Fruit fly (Drosophila melanogaster) whole organism, embryonic: ENCODE measurements around the gene Mpcp2.

Experiments used
- ATbp ChIP-seq: fragments of 200-800 bp; sonication (Bioruptor generic); optimal IDR thresholded peaks from 2 replicates; lab custom pipeline; 2017; ENCODE audit warnings: missing biosample characterization, mild to moderate bottlenecking, missing genetic modification characterization, missing genetic modification reagents
- Ada2b ChIP-seq: fragments of 200-800 bp; sonication (Bioruptor generic); IDR thresholded peaks from 2 replicates; pipeline ENCODE4 v1.3.6; 2022; ENCODE audit warnings: missing biosample characterization, missing genetic modification characterization
- CG10366 ChIP-seq: fragments of 200-800 bp; sonication (Bioruptor generic); IDR thresholded peaks from 2 replicates; pipeline ENCODE4 v1.3.6; 2022; ENCODE audit warnings: missing biosample characterization, missing genetic modification characterization
- CG10462 ChIP-seq: fragments of 200-800 bp; sonication (Bioruptor generic); optimal IDR thresholded peaks from 2 replicates; lab custom pipeline; 2016; ENCODE audit warnings: missing biosample characterization, missing genetic modification characterization
- CG10565 ChIP-seq: fragments of 200-800 bp; sonication (Bioruptor generic); optimal IDR thresholded peaks from 3 replicates; lab custom pipeline; 2016; ENCODE audit warnings: missing biosample characterization, mild to moderate bottlenecking, missing genetic modification characterization
- CG11456 ChIP-seq: fragments of 200-800 bp; sonication (Bioruptor generic); IDR thresholded peaks from 3 replicates; pipeline ENCODE4 v1.3.6; 2022; ENCODE audit warnings: missing biosample characterization, missing genetic modification characterization
- CG11695 ChIP-seq: fragments of 200-800 bp; sonication (Bioruptor generic); IDR thresholded peaks from 3 replicates; pipeline ENCODE4 v1.3.6; 2022; ENCODE audit warnings: missing biosample characterization, missing genetic modification characterization
- CG13624 ChIP-seq: fragments of 200-800 bp; sonication (Bioruptor generic); optimal IDR thresholded peaks from 2 replicates; lab custom pipeline; 2016; ENCODE audit warnings: missing biosample characterization, missing genetic modification characterization
- CG15011 ChIP-seq: fragments of 200-800 bp; sonication (Bioruptor generic); optimal IDR thresholded peaks from 3 replicates; lab custom pipeline; 2018; ENCODE audit warnings: missing biosample characterization, mild to moderate bottlenecking, missing genetic modification characterization
- CG1647 ChIP-seq: fragments of 200-800 bp; sonication (Bioruptor generic); optimal IDR thresholded peaks from 3 replicates; lab custom pipeline; 2016; ENCODE audit warnings: missing biosample characterization, missing genetic modification characterization
- CG17328 ChIP-seq: fragments of 200-800 bp; sonication (Bioruptor generic); IDR thresholded peaks from 2 replicates; pipeline ENCODE4 v1.3.6; 2022; ENCODE audit warnings: missing biosample characterization, missing genetic modification characterization
- CG30020 ChIP-seq: fragments of 200-800 bp; optimal IDR thresholded peaks from 2 replicates; lab custom pipeline; 2019; ENCODE audit warnings: missing biosample characterization, mild to moderate bottlenecking, missing genetic modification characterization, moderate library complexity
- CG31224 ChIP-seq: fragments of 200-800 bp; sonication (Bioruptor generic); IDR thresholded peaks from 2 replicates; pipeline ENCODE4 v1.3.6; 2022; ENCODE audit warnings: missing biosample characterization, missing genetic modification characterization
- CG31388 ChIP-seq: fragments of 200-800 bp; sonication (Bioruptor generic); optimal IDR thresholded peaks from 2 replicates; lab custom pipeline; 2016; ENCODE audit warnings: missing biosample characterization, missing genetic modification characterization
- CG32772 ChIP-seq: fragments of 200-800 bp; sonication (Bioruptor generic); IDR thresholded peaks from 2 replicates; pipeline ENCODE4 v1.3.6; 2022; ENCODE audit warnings: missing biosample characterization, missing genetic modification characterization
- CG33213 ChIP-seq: fragments of 200-800 bp; sonication (Bioruptor generic); optimal IDR thresholded peaks from 3 replicates; lab custom pipeline; 2016; ENCODE audit warnings: missing biosample characterization, missing genetic modification characterization
- CG4424 ChIP-seq: fragments of 200-800 bp; sonication (Bioruptor generic); optimal IDR thresholded peaks from 3 replicates; lab custom pipeline; 2016; ENCODE audit warnings: missing biosample characterization, missing genetic modification characterization
- CG4854 ChIP-seq: fragments of 200-800 bp; sonication (Bioruptor generic); optimal IDR thresholded peaks from 2 replicates; lab custom pipeline; 2016; ENCODE audit warnings: missing biosample characterization, missing genetic modification characterization, inconsistent platforms
- CG6654 ChIP-seq: fragments of 200-800 bp; sonication (Bioruptor generic); optimal IDR thresholded peaks from 2 replicates; lab custom pipeline; 2017; ENCODE audit warnings: missing biosample characterization, mild to moderate bottlenecking, missing genetic modification characterization
- CG6683 ChIP-seq: fragments of 200-800 bp; sonication (Bioruptor generic); optimal IDR thresholded peaks from 2 replicates; lab custom pipeline; 2017; ENCODE audit warnings: missing biosample characterization, mild to moderate bottlenecking, missing genetic modification characterization, missing genetic modification reagents
- CG8089 ChIP-seq: fragments of 200-800 bp; sonication (Bioruptor generic); optimal IDR thresholded peaks from 3 replicates; lab custom pipeline; 2016; ENCODE audit warnings: missing biosample characterization, missing genetic modification characterization
- CG8359 ChIP-seq: fragments of 200-800 bp; sonication (Bioruptor generic); optimal IDR thresholded peaks from 2 replicates; lab custom pipeline; 2017; ENCODE audit warnings: missing biosample characterization, mild to moderate bottlenecking, missing genetic modification characterization, borderline replicate concordance
- CG8388 ChIP-seq: fragments of 200-800 bp; sonication (Bioruptor generic); optimal IDR thresholded peaks from 2 replicates; lab custom pipeline; 2019; ENCODE audit warnings: missing biosample characterization, mild to moderate bottlenecking, missing genetic modification characterization, moderate library complexity
- CG9215 ChIP-seq: fragments of 200-800 bp; sonication (Bioruptor generic); IDR thresholded peaks from 2 replicates; pipeline ENCODE4 v1.3.6; 2022; ENCODE audit warnings: missing biosample characterization, missing genetic modification characterization
- CG9817 ChIP-seq: fragments of 200-800 bp; sonication (Bioruptor generic); optimal IDR thresholded peaks from 2 replicates; lab custom pipeline; 2018; ENCODE audit warnings: missing biosample characterization, mild to moderate bottlenecking, missing genetic modification characterization, moderate library complexity
- Dip2 ChIP-seq: fragments of 200-800 bp; sonication (Bioruptor generic); IDR thresholded peaks from 2 replicates; pipeline ENCODE4 v1.3.6; 2022; ENCODE audit warnings: missing biosample characterization, missing genetic modification characterization
- Doc3 ChIP-seq: fragments of 200-800 bp; sonication (Bioruptor generic); IDR thresholded peaks from 3 replicates; pipeline ENCODE4 v1.3.6; 2022; ENCODE audit warnings: missing biosample characterization, missing genetic modification characterization; ENCODE audit not compliant: partially characterized antibody
- ERR ChIP-seq: fragments of 200-800 bp; sonication (Bioruptor generic); optimal IDR thresholded peaks from 2 replicates; lab custom pipeline; 2016; ENCODE audit warnings: missing biosample characterization, missing genetic modification characterization
- Eip74EF ChIP-seq, 2 experiments: fragments of 200-800 bp in 1 of 2; fragments of >200 bp in 1 of 2; sonication (Bioruptor generic) in 1 of 2; optimal IDR thresholded peaks; 2 replicates each; lab custom pipeline; 2017 to 2019; ENCODE audit warnings: missing biosample characterization in 2 of 2, missing genetic modification characterization in 2 of 2, mild to moderate bottlenecking in 1 of 2, moderate library complexity in 1 of 2
- HmgD ChIP-seq: fragments of 200-800 bp; sonication (Bioruptor generic); optimal IDR thresholded peaks from 3 replicates; lab custom pipeline; 2016; ENCODE audit warnings: missing biosample characterization, missing genetic modification characterization
- Mes4 ChIP-seq: fragments of 200-800 bp; sonication (Bioruptor generic); optimal IDR thresholded peaks from 2 replicates; lab custom pipeline; 2016; ENCODE audit warnings: missing biosample characterization, missing genetic modification characterization
- Neu2 ChIP-seq: fragments of 200-800 bp; sonication (Bioruptor generic); optimal IDR thresholded peaks from 3 replicates; lab custom pipeline; 2016; ENCODE audit warnings: missing biosample characterization, missing genetic modification characterization, borderline replicate concordance
- PHDP ChIP-seq: fragments of 200-800 bp; sonication (Bioruptor generic); optimal IDR thresholded peaks from 3 replicates; lab custom pipeline; 2018; ENCODE audit warnings: missing biosample characterization, mild to moderate bottlenecking, missing genetic modification characterization, moderate library complexity
- Sin3A ChIP-seq: fragments of >200 bp; optimal IDR thresholded peaks from 2 replicates; lab custom pipeline; 2018
- btn ChIP-seq: fragments of 200-800 bp; sonication (Bioruptor generic); optimal IDR thresholded peaks from 2 replicates; lab custom pipeline; 2016; ENCODE audit warnings: missing biosample characterization, missing genetic modification characterization
- caup ChIP-seq: fragments of 200-800 bp; sonication (Bioruptor generic); optimal IDR thresholded peaks from 3 replicates; lab custom pipeline; 2017; ENCODE audit warnings: missing biosample characterization, mild to moderate bottlenecking, missing genetic modification characterization, moderate library complexity; ENCODE audit not compliant: severe bottlenecking
- chn ChIP-seq: fragments of 200-800 bp; sonication (Bioruptor generic); optimal IDR thresholded peaks from 2 replicates; lab custom pipeline; 2016; ENCODE audit warnings: missing biosample characterization, missing genetic modification characterization
- dmrt99B ChIP-seq: fragments of 200-800 bp; sonication (Bioruptor generic); optimal IDR thresholded peaks from 2 replicates; lab custom pipeline; 2018; ENCODE audit warnings: missing biosample characterization, mild to moderate bottlenecking, missing genetic modification characterization, moderate library complexity
- gce ChIP-seq: fragments of 200-800 bp; sonication (Bioruptor generic); IDR thresholded peaks from 3 replicates; pipeline ENCODE4 v1.3.6; 2022; ENCODE audit warnings: missing biosample characterization, missing genetic modification characterization
- h ChIP-seq: fragments of >200 bp; optimal IDR thresholded peaks from 2 replicates; lab custom pipeline; 2017
- her ChIP-seq: fragments of 200-800 bp; sonication (Bioruptor generic); optimal IDR thresholded peaks from 2 replicates; lab custom pipeline; 2016; ENCODE audit warnings: missing biosample characterization, missing genetic modification characterization
- jigr1 ChIP-seq: fragments of 200-800 bp; sonication (Bioruptor generic); IDR thresholded peaks from 3 replicates; pipeline ENCODE4 v1.3.6; 2022; ENCODE audit warnings: missing biosample characterization, missing genetic modification characterization
- nom ChIP-seq: fragments of 200-800 bp; sonication (Bioruptor generic); optimal IDR thresholded peaks from 2 replicates; lab custom pipeline; 2017; ENCODE audit warnings: missing biosample characterization, missing genetic modification characterization, mild to moderate bottlenecking, moderate library complexity, missing genetic modification reagents
- pnt ChIP-seq: fragments of 200-800 bp; sonication (Bioruptor generic); optimal IDR thresholded peaks from 3 replicates; lab custom pipeline; 2016; ENCODE audit warnings: missing biosample characterization, missing genetic modification characterization
- pum ChIP-seq: fragments of 200-800 bp; sonication (Bioruptor generic); optimal IDR thresholded peaks from 2 replicates; lab custom pipeline; 2016; ENCODE audit warnings: missing biosample characterization, missing genetic modification characterization
- repo ChIP-seq: fragments of 200-800 bp; sonication (Bioruptor generic); optimal IDR thresholded peaks from 2 replicates; lab custom pipeline; 2016; ENCODE audit warnings: missing biosample characterization, missing genetic modification characterization
- sisA ChIP-seq: fragments of 200-800 bp; sonication (Bioruptor generic); IDR thresholded peaks from 2 replicates; pipeline ENCODE4 v1.3.6; 2022; ENCODE audit warnings: missing biosample characterization, missing genetic modification characterization
- so ChIP-seq: fragments of 200-800 bp; sonication (Bioruptor generic); IDR thresholded peaks from 3 replicates; pipeline ENCODE4 v1.3.6; 2022; ENCODE audit warnings: missing biosample characterization, missing genetic modification characterization
- sqz ChIP-seq: fragments of 200-800 bp; sonication (Bioruptor generic); optimal IDR thresholded peaks from 3 replicates; lab custom pipeline; 2018; ENCODE audit warnings: missing biosample characterization, mild to moderate bottlenecking, missing genetic modification characterization
- stwl ChIP-seq: fragments of 200-800 bp; sonication (Bioruptor generic); optimal IDR thresholded peaks from 3 replicates; lab custom pipeline; 2018; ENCODE audit warnings: missing biosample characterization, mild to moderate bottlenecking, missing genetic modification characterization, moderate library complexity
- tap ChIP-seq: fragments of 200-800 bp; optimal IDR thresholded peaks from 3 replicates; lab custom pipeline; 2019; ENCODE audit warnings: missing biosample characterization, mild to moderate bottlenecking, missing genetic modification characterization, moderate library complexity
- wor ChIP-seq: fragments of 200-800 bp; sonication (Bioruptor generic); IDR thresholded peaks from 2 replicates; pipeline ENCODE4 v1.3.6; 2022; ENCODE audit warnings: missing biosample characterization, missing genetic modification characterization
- zf30C ChIP-seq: fragments of 200-800 bp; sonication (Bioruptor generic); optimal IDR thresholded peaks from 3 replicates; lab custom pipeline; 2018; ENCODE audit warnings: missing biosample characterization, mild to moderate bottlenecking, missing genetic modification characterization

Gene Mpcp2

DNA sequence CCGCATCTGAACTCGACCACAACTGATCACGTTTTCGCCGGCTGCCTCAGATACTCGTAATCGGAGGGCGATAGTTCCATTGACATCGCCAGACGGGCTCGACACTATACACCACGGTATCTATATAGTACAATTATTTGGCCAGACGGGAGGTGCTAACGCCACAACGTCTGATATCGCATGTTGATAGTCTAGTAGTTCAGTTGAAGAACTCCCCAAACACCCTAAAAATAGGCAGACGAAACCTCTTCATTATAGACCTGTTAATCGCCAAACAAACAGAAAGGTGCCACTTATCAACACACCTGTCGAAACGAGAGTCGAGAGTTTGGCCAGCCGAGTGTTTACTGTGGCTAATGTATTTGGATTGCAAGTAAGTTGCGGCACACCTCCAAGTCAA, 17.6 kb downstream of the Mpcp2 start (continued):
- TF ChIP-seq Sin3A (no peak), CG11456 (GFP tag; lab: Robert Waterston, UW) (no peak), ERR (GFP tag; lab: Kevin White, UChicago) (no peak), pum (GFP tag; lab: Kevin White, UChicago) (no peak), Eip74EF (GFP tag; optimal IDR thresholded peaks at IDR 0.05; lab: Kevin White, UChicago) (peak in 1 of 2 experiments; percentile 13), CG11695 (GFP tag; lab: Robert Waterston, UW) (no peak), Doc3 (GFP tag; lab: Robert Waterston, UW) (no peak), CG17328 (GFP tag; lab: Robert Waterston, UW) (no peak; the same call in 1 of the 2 replicates), CG15011 (GFP tag; lab: Kevin White, UChicago) (peak; percentile 26), caup (GFP tag; lab: Kevin White, UChicago) (peak; percentile 8), CG10565 (GFP tag; lab: Kevin White, UChicago) (no peak), nom (GFP tag; lab: Kevin White, UChicago) (peak; percentile 22), repo (GFP tag; lab: Kevin White, UChicago) (no peak), CG1647 (GFP tag; lab: Kevin White, UChicago) (no peak), CG8359 (peak; percentile 62), ATbp (GFP tag; lab: Kevin White, UChicago) (peak; percentile 64), gce (GFP tag; lab: Robert Waterston, UW) (no peak), tap (tag; lab: Kevin White, UChicago) (peak; percentile 2), Ada2b (GFP tag; lab: Robert Waterston, UW) (no peak), wor (no peak), so (GFP tag; lab: Robert Waterston, UW) (0 out of 3 replicates have a peak, but pooled peaks have one; percentile 50), CG8089 (peak; percentile 4), btn (GFP tag; lab: Kevin White, UChicago) (no peak), CG4854 (GFP tag; lab: Kevin White, UChicago) (no peak), CG6654 (no peak), zf30C (no peak), Neu2 (GFP tag; lab: Kevin White, UChicago) (no peak), sqz (peak; percentile 40), CG31224 (GFP tag; lab: Robert Waterston, UW) (no peak), pnt (no peak), Mes4 (peak; percentile 13), dmrt99B (tag; lab: Kevin White, UChicago) (peak; percentile 42), chn (no peak), HmgD (GFP tag; lab: Kevin White, UChicago) (no peak), CG9817 (no peak), CG33213 (GFP tag; lab: Kevin White, UChicago) (no peak), CG6683 (GFP tag; lab: Kevin White, UChicago) (no peak), CG10462 (no peak), her (GFP tag; lab: Kevin White, UChicago) (no peak), CG31388 (GFP tag; lab: Kevin White, UChicago) (no peak), stwl (tag; lab: Kevin White, UChicago) (no peak), CG32772 (no peak), CG4424 (peak; percentile 23), CG30020 (no peak), CG13624 (GFP tag; lab: Kevin White, UChicago) (no peak), CG10366 (GFP tag; lab: Robert Waterston, UW) (no peak), CG9215 (GFP tag; lab: Robert Waterston, UW) (no peak), Dip2 (no peak), jigr1 (no peak), CG8388 (GFP tag; lab: Kevin White, UChicago) (no peak), PHDP (peak; percentile 4), sisA (GFP tag; lab: Robert Waterston, UW) (no peak), h (lab: Kevin White, UChicago) (no peak)
